Worm (Caenorhabditis elegans) whole organism, young adult: ENCODE measurements around the gene vit-2.
A peak's percentile ranks its signal among the peaks of the same experiment; 100 is the strongest.

Experiments used
- B0261.1 ChIP-seq: sonication (generic microtip); optimal IDR thresholded peaks from 2 replicates; lab custom pipeline; 2016; ENCODE audit warnings: mild to moderate bottlenecking, missing genetic modification characterization, moderate library complexity, missing compliant biosample characterization
- C17E4.6 ChIP-seq: fragments of 200-800 bp; sonication (Bioruptor generic); IDR thresholded peaks from 2 replicates; pipeline ENCODE4 v1.3.6; 2022; ENCODE audit warnings: missing genetic modification reagents, missing genetic modification characterization, missing compliant biosample characterization
- F22D6.2 ChIP-seq: sonication (generic microtip); optimal IDR thresholded peaks from 2 replicates; lab custom pipeline; 2016; ENCODE audit warnings: mild to moderate bottlenecking, missing genetic modification characterization, missing compliant biosample characterization
- F23B12.7 ChIP-seq: sonication (generic microtip); optimal IDR thresholded peaks from 2 replicates; lab custom pipeline; 2017; ENCODE audit warnings: missing genetic modification characterization, mild to moderate bottlenecking, missing compliant biosample characterization, antibody characterized with exemption, moderate library complexity; ENCODE audit not compliant: insufficient read depth
- F37B4.10 ChIP-seq: fragments of 200-800 bp; sonication (Bioruptor generic); IDR thresholded peaks from 2 replicates; pipeline ENCODE4 v1.3.6; 2022; ENCODE audit warnings: missing genetic modification characterization, missing compliant biosample characterization
- F39B2.1 ChIP-seq: fragments of 200-800 bp; sonication (Bioruptor generic); IDR thresholded peaks from 2 replicates; pipeline ENCODE4 v1.3.6; 2022; ENCODE audit warnings: missing genetic modification reagents, missing genetic modification characterization, missing compliant biosample characterization
- K12H6.12 ChIP-seq: fragments of 200-800 bp; sonication (Bioruptor generic); optimal IDR thresholded peaks from 2 replicates; lab custom pipeline; 2018; ENCODE audit warnings: mild to moderate bottlenecking, missing genetic modification characterization, missing compliant biosample characterization
- T07F8.4 ChIP-seq: sonication (generic microtip); optimal IDR thresholded peaks from 2 replicates; lab custom pipeline; 2016; ENCODE audit warnings: mild to moderate bottlenecking, missing genetic modification characterization, moderate library complexity, missing compliant biosample characterization
- T26A5.8 ChIP-seq: sonication (generic microtip); optimal IDR thresholded peaks from 2 replicates; lab custom pipeline; 2016; ENCODE audit warnings: missing genetic modification characterization, missing compliant biosample characterization
- Y79H2A.3 ChIP-seq: fragments of 200-800 bp; sonication (Bioruptor generic); conservative IDR thresholded peaks from 2 replicates; pipeline ENCODE4 v1.3.6; 2022; ENCODE audit warnings: missing genetic modification reagents, missing genetic modification characterization, missing compliant biosample characterization
- Y95B8A.8 ChIP-seq: fragments of 200-800 bp; sonication (Bioruptor generic); IDR thresholded peaks from 2 replicates; pipeline ENCODE4 v1.3.6; 2022; ENCODE audit warnings: missing genetic modification reagents, missing genetic modification characterization, missing compliant biosample characterization
- ZK185.1 ChIP-seq: sonication (generic microtip); optimal IDR thresholded peaks from 2 replicates; lab custom pipeline; 2016; ENCODE audit warnings: mild to moderate bottlenecking, missing genetic modification characterization, missing compliant biosample characterization; ENCODE audit not compliant: poor library complexity, severe bottlenecking
- ama-1 ChIP-seq, 3 experiments: fragments of 150-350 bp in 1 of 3; sonication (generic microtip) in 2 of 3; optimal IDR thresholded peaks; 2 replicates each; lab custom pipeline; 2014 to 2018; ENCODE audit warnings: missing biosample characterization in 2 of 3, missing genetic modification characterization in 2 of 3, missing genetic modification reagents in 2 of 3
- aptf-2 ChIP-seq: fragments of 200-800 bp; sonication (Bioruptor generic); conservative IDR thresholded peaks from 2 replicates; pipeline ENCODE4 v1.3.6; 2022; ENCODE audit warnings: missing genetic modification reagents, missing genetic modification characterization, missing compliant biosample characterization
- aptf-3 ChIP-seq: fragments of 200-800 bp; sonication (Bioruptor generic); IDR thresholded peaks from 2 replicates; pipeline ENCODE4 v1.3.6; 2022; ENCODE audit warnings: missing genetic modification characterization, missing compliant biosample characterization
- atf-7 ChIP-seq: sonication (generic microtip); optimal IDR thresholded peaks from 2 replicates; lab custom pipeline; 2017; ENCODE audit warnings: mild to moderate bottlenecking, missing genetic modification characterization, missing compliant biosample characterization
- attf-5 ChIP-seq: fragments of 200-800 bp; sonication (Bioruptor generic); optimal IDR thresholded peaks from 2 replicates; lab custom pipeline; 2018; ENCODE audit warnings: mild to moderate bottlenecking, missing genetic modification characterization, missing compliant biosample characterization
- attf-6 ChIP-seq: fragments of 200-800 bp; sonication (Bioruptor generic); IDR thresholded peaks from 2 replicates; pipeline ENCODE4 v1.3.6; 2022; ENCODE audit warnings: missing genetic modification reagents, missing genetic modification characterization, missing compliant biosample characterization
- bed-2 ChIP-seq: fragments of 200-800 bp; sonication (Bioruptor generic); IDR thresholded peaks from 2 replicates; pipeline ENCODE4 v1.3.6; 2022; ENCODE audit warnings: missing genetic modification reagents, missing genetic modification characterization, missing compliant biosample characterization
- ceh-27 ChIP-seq: fragments of 200-800 bp; sonication (Bioruptor generic); optimal IDR thresholded peaks from 2 replicates; lab custom pipeline; 2018; ENCODE audit warnings: mild to moderate bottlenecking, missing genetic modification characterization, moderate library complexity, missing compliant biosample characterization
- dox-1 ChIP-seq: fragments of 200-800 bp; sonication (Bioruptor generic); IDR thresholded peaks from 2 replicates; pipeline ENCODE4 v1.3.6; 2022; ENCODE audit warnings: missing genetic modification reagents, missing genetic modification characterization, missing compliant biosample characterization
- efl-1 ChIP-seq: fragments of 150-350 bp; optimal IDR thresholded peaks from 2 replicates; lab custom pipeline; 2014; ENCODE audit warnings: missing biosample characterization, missing genetic modification reagents, missing genetic modification characterization
- egrh-3 ChIP-seq: fragments of 200-800 bp; sonication (Bioruptor generic); IDR thresholded peaks from 2 replicates; pipeline ENCODE4 v1.3.6; 2022; ENCODE audit warnings: missing genetic modification reagents, missing genetic modification characterization, missing compliant biosample characterization
- ekl-4 ChIP-seq: fragments of 200-800 bp; sonication (Bioruptor generic); IDR thresholded peaks from 2 replicates; pipeline ENCODE4 v1.3.6; 2022; ENCODE audit warnings: missing genetic modification reagents, missing genetic modification characterization, missing compliant biosample characterization
- lag-1 ChIP-seq: fragments of 200-800 bp; sonication (Bioruptor generic); IDR thresholded peaks from 2 replicates; pipeline ENCODE4 v1.3.6; 2022; ENCODE audit warnings: missing genetic modification reagents, missing genetic modification characterization, missing compliant biosample characterization
- lin-26 ChIP-seq: fragments of 200-800 bp; sonication (Bioruptor generic); IDR thresholded peaks from 2 replicates; pipeline ENCODE4 v1.3.6; 2022; ENCODE audit warnings: missing genetic modification reagents, missing genetic modification characterization, missing compliant biosample characterization
- lin-40 ChIP-seq: sonication (generic microtip); optimal IDR thresholded peaks from 2 replicates; lab custom pipeline; 2016; ENCODE audit warnings: missing genetic modification characterization, mild to moderate bottlenecking, missing compliant biosample characterization, missing genotype, missing genetic modification reagents
- lsl-1 ChIP-seq: fragments of 200-800 bp; sonication (Bioruptor generic); optimal IDR thresholded peaks from 2 replicates; lab custom pipeline; 2018; ENCODE audit warnings: mild to moderate bottlenecking, missing genetic modification characterization, moderate library complexity, missing compliant biosample characterization
- madf-10 ChIP-seq: sonication (generic microtip); optimal IDR thresholded peaks from 2 replicates; lab custom pipeline; 2016; ENCODE audit warnings: mild to moderate bottlenecking, missing genetic modification characterization, missing compliant biosample characterization
- madf-8 ChIP-seq: fragments of 200-800 bp; sonication (Bioruptor generic); conservative IDR thresholded peaks from 2 replicates; pipeline ENCODE4 v1.3.6; 2022; ENCODE audit warnings: missing genetic modification reagents, missing genetic modification characterization, missing compliant biosample characterization
- mcd-1 ChIP-seq: fragments of 200-800 bp; sonication (Bioruptor generic); IDR thresholded peaks from 2 replicates; pipeline ENCODE4 v1.3.6; 2022; ENCODE audit warnings: missing genetic modification reagents, missing genetic modification characterization, missing compliant biosample characterization
- mel-28 ChIP-seq: sonication (generic microtip); optimal IDR thresholded peaks from 2 replicates; lab custom pipeline; 2016; ENCODE audit warnings: borderline replicate concordance, mild to moderate bottlenecking, missing genetic modification characterization, missing compliant biosample characterization
- mxl-1 ChIP-seq: sonication (generic microtip); optimal IDR thresholded peaks from 2 replicates; lab custom pipeline; 2016; ENCODE audit warnings: missing genetic modification characterization, missing compliant biosample characterization
- nfyb-1 ChIP-seq: fragments of 200-800 bp; sonication (Bioruptor generic); IDR thresholded peaks from 2 replicates; pipeline ENCODE4 v1.3.6; 2022; ENCODE audit warnings: missing genetic modification reagents, missing genetic modification characterization, missing compliant biosample characterization
- nhr-120 ChIP-seq: fragments of 200-800 bp; sonication (Bioruptor generic); IDR thresholded peaks from 2 replicates; pipeline ENCODE4 v1.3.6; 2022; ENCODE audit warnings: missing genetic modification characterization, missing compliant biosample characterization
- nhr-179 ChIP-seq: sonication (generic microtip); optimal IDR thresholded peaks from 2 replicates; lab custom pipeline; 2016; ENCODE audit warnings: mild to moderate bottlenecking, missing genetic modification characterization, missing compliant biosample characterization
- pha-4 ChIP-seq: fragments of 150-350 bp; sonication (generic microtip); optimal IDR thresholded peaks from 2 replicates; lab custom pipeline; 2014; ENCODE audit warnings: missing biosample characterization, missing genetic modification reagents, missing genetic modification characterization
- rpc-1 ChIP-seq, 2 experiments: fragments of 150-350 bp in 1 of 2; sonication (generic microtip) in 1 of 2; optimal IDR thresholded peaks; 2 replicates each; lab custom pipeline; 2014 to 2018; ENCODE audit warnings: missing biosample characterization in 1 of 2, missing genetic modification characterization in 1 of 2, missing genetic modification reagents in 1 of 2, missing genotype in 1 of 2
- sdz-38 ChIP-seq: sonication (generic microtip); optimal IDR thresholded peaks from 2 replicates; lab custom pipeline; 2016; ENCODE audit warnings: missing genotype, missing genetic modification characterization, missing compliant biosample characterization
- snpc-1.1 ChIP-seq: sonication (generic microtip); optimal IDR thresholded peaks from 2 replicates; lab custom pipeline; 2017; ENCODE audit warnings: missing genetic modification characterization, mild to moderate bottlenecking, missing compliant biosample characterization, antibody characterized with exemption, moderate library complexity, missing genotype, missing genetic modification reagents; ENCODE audit not compliant: insufficient read depth
- somi-1 ChIP-seq: fragments of 200-800 bp; sonication (Bioruptor generic); optimal IDR thresholded peaks from 2 replicates; lab custom pipeline; 2018; ENCODE audit warnings: mild to moderate bottlenecking, missing genetic modification characterization, missing compliant biosample characterization
- sptf-2 ChIP-seq: fragments of 200-800 bp; sonication (Bioruptor generic); optimal IDR thresholded peaks from 2 replicates; lab custom pipeline; 2018; ENCODE audit warnings: mild to moderate bottlenecking, missing genetic modification characterization, missing compliant biosample characterization
- tbx-9 ChIP-seq: sonication (generic microtip); optimal IDR thresholded peaks from 2 replicates; lab custom pipeline; 2016; ENCODE audit warnings: borderline replicate concordance, missing genetic modification characterization, inconsistent platforms, missing compliant biosample characterization
- unc-130 ChIP-seq: sonication (generic microtip); optimal IDR thresholded peaks from 2 replicates; lab custom pipeline; 2016; ENCODE audit warnings: missing genetic modification reagents, missing genetic modification characterization, missing compliant biosample characterization
- zfh-2 ChIP-seq: fragments of 200-800 bp; sonication (Bioruptor generic); conservative IDR thresholded peaks from 2 replicates; pipeline ENCODE4 v1.3.6; 2022; ENCODE audit warnings: missing genetic modification reagents, missing genetic modification characterization, missing compliant biosample characterization
- ztf-22 ChIP-seq: fragments of 200-800 bp; sonication (Bioruptor generic); optimal IDR thresholded peaks from 2 replicates; lab custom pipeline; 2018; ENCODE audit warnings: mild to moderate bottlenecking, missing genetic modification characterization, moderate library complexity, missing compliant biosample characterization
- ztf-28 ChIP-seq: fragments of 200-800 bp; sonication (Bioruptor generic); IDR thresholded peaks from 2 replicates; pipeline ENCODE4 v1.3.6; 2022; ENCODE audit warnings: missing genetic modification reagents, missing genetic modification characterization, missing compliant biosample characterization
- ztf-3 ChIP-seq: fragments of 200-800 bp; sonication (Bioruptor generic); optimal IDR thresholded peaks from 2 replicates; lab custom pipeline; 2018; ENCODE audit warnings: mild to moderate bottlenecking, missing genetic modification characterization, missing compliant biosample characterization

Gene vit-2

ce11 chrX:5106187-5106694, 5.4 kb downstream of the vit-2 start (continued):
- TF ChIP-seq lag-1 (GFP tag; lab: Robert Waterston, UW) (no peak), F39B2.1 (GFP tag; lab: Robert Waterston, UW) (no peak), K12H6.12 (tag; lab: Kevin White, UChicago) (no peak), snpc-1.1 (tag; lab: Kevin White, UChicago) (no peak), dox-1 (GFP tag; lab: Robert Waterston, UW) (peak; percentile 27; the same call in 1 of the 2 replicates), aptf-3 (GFP tag; lab: Robert Waterston, UW) (0 out of 2 replicates have a peak, but pooled peaks have one; percentile 45), ceh-27 (no peak), F23B12.7 (tag; lab: Kevin White, UChicago) (no peak), nfyb-1 (peak; percentile 80; the same call in 1 of the 2 replicates), madf-8 (GFP tag; lab: Robert Waterston, UW) (no peak), F22D6.2 (no peak), ama-1 (optimal IDR thresholded peaks at IDR 0.05; lab: Kevin White, UChicago) (no peak), ama-1 (GFP tag; optimal IDR thresholded peaks at IDR 0.05; lab: Kevin White, UChicago) (no peak), somi-1 (no peak), egrh-3 (GFP tag; lab: Robert Waterston, UW) (no peak), ZK185.1 (tag; lab: Kevin White, UChicago) (peak; percentile 25), efl-1 (GFP tag; lab: Kevin White, UChicago) (no peak), nhr-179 (tag; lab: Kevin White, UChicago) (no peak), C17E4.6 (GFP tag; lab: Robert Waterston, UW) (no peak), ekl-4 (GFP tag; lab: Robert Waterston, UW) (peak; percentile 69), pha-4 (tag; lab: Kevin White, UChicago) (no peak), Y79H2A.3 (GFP tag; lab: Robert Waterston, UW) (no peak; the same call in 1 of the 2 replicates), aptf-2 (GFP tag; lab: Robert Waterston, UW) (no peak), ztf-3 (GFP tag; lab: Kevin White, UChicago) (peak; percentile 73), sptf-2 (GFP tag; lab: Kevin White, UChicago) (no peak), attf-6 (no peak), F37B4.10 (GFP tag; lab: Robert Waterston, UW) (0 out of 2 replicates have a peak, but pooled peaks have one; percentile 73), T26A5.8 (tag; lab: Kevin White, UChicago) (no peak), attf-5 (GFP tag; lab: Kevin White, UChicago) (no peak), rpc-1 (optimal IDR thresholded peaks at IDR 0.05; lab: Kevin White, UChicago) (no peak), rpc-1 (tag; optimal IDR thresholded peaks at IDR 0.05; lab: Kevin White, UChicago) (no peak), lin-26 (no peak), zfh-2 (GFP tag; lab: Robert Waterston, UW) (peak; percentile 68), tbx-9 (tag; lab: Kevin White, UChicago) (no peak), mcd-1 (GFP tag; lab: Robert Waterston, UW) (peak; percentile 62), Y95B8A.8 (GFP tag; lab: Robert Waterston, UW) (0 out of 2 replicates have a peak, but pooled peaks have one; percentile 6), madf-10 (tag; lab: Kevin White, UChicago) (peak; percentile 30), mel-28 (tag; lab: Kevin White, UChicago) (peak; percentile 29), mxl-1 (no peak), ztf-28 (no peak), B0261.1 (no peak), atf-7 (tag; lab: Kevin White, UChicago) (peak; percentile 94), lsl-1 (GFP tag; lab: Kevin White, UChicago) (no peak), nhr-120 (GFP tag; lab: Robert Waterston, UW) (no peak), ztf-22 (GFP tag; lab: Kevin White, UChicago) (peak; percentile 54), T07F8.4 (tag; lab: Kevin White, UChicago) (no peak), sdz-38 (tag; lab: Kevin White, UChicago) (no peak), bed-2 (no peak), lin-40 (tag; lab: Kevin White, UChicago) (no peak), unc-130 (GFP tag; lab: Kevin White, UChicago) (no peak)
